Fruit fly (Drosophila melanogaster): ENCODE data around the gene Sgs4.

- TF ChIP-seq EcR (GFP tag; optimal IDR thresholded peaks at IDR 0.05) (no peak), psq (optimal IDR thresholded peaks at IDR 0.05) (no peak), CG8478 (optimal IDR thresholded peaks at IDR 0.05) (no peak), pan (optimal IDR thresholded peaks at IDR 0.05) (no peak), Dll (optimal IDR thresholded peaks at IDR 0.05) (no peak)
Observed at dm6 chrX:3241984-3242462, 7.9 kb upstream of the Sgs4 start, which contains the start of the genes ng3 and ng1.
